Worm (Caenorhabditis elegans): ENCODE data around the gene mua-3.

mua-3 gene

ce11 chrIII:10206352-10206751 is 45.9 kb downstream of the mua-3 start:
- TF ChIP-seq pha-2 (tag; optimal IDR thresholded peaks at IDR 0.05) = no peak
- TF ChIP-seq hlh-15 (tag; optimal IDR thresholded peaks at IDR 0.05) = no peak
- no peak for TF ChIP-seq ahr-1 (tag; optimal IDR thresholded peaks at IDR 0.05)
- TF ChIP-seq nfya-1 (tag; optimal IDR thresholded peaks at IDR 0.05) = no peak
- no peak for TF ChIP-seq C08G9.2 (tag; optimal IDR thresholded peaks at IDR 0.05)
- TF ChIP-seq Y22D7AL.16 (tag; optimal IDR thresholded peaks at IDR 0.05) = no peak
- TF ChIP-seq hlh-13 (GFP tag; optimal IDR thresholded peaks at IDR 0.05) = no peak
- no peak for TF ChIP-seq dve-1 (tag; optimal IDR thresholded peaks at IDR 0.05)
- TF ChIP-seq fkh-6 (tag; optimal IDR thresholded peaks at IDR 0.05) = no peak
- TF ChIP-seq fkh-10 (GFP tag; optimal IDR thresholded peaks at IDR 0.05) = no peak
- TF ChIP-seq ceh-14 (tag; optimal IDR thresholded peaks at IDR 0.05) = no peak
- no peak for TF ChIP-seq C38D4.7 (GFP tag; optimal IDR thresholded peaks at IDR 0.05)

ce11 chrIII:10209703-10210102 is 49.2 kb downstream of the mua-3 start, which contains the start of gene T20G5.9:
Gene T20G5.9, plus strand, starts transcription at chrIII:10209840.
- TF ChIP-seq K09A11.1 (tag; optimal IDR thresholded peaks at IDR 0.05; ENCODE audit: insufficient read depth) (no peak), hlh-6 (tag; optimal IDR thresholded peaks at IDR 0.05) (no peak), unc-42 (tag; optimal IDR thresholded peaks at IDR 0.05) (no peak), pha-4 (tag; optimal IDR thresholded peaks at IDR 0.05) (no peak), ama-1 (optimal IDR thresholded peaks at IDR 0.05) (peak; percentile 7)

ce11 chrIII:10211889-10212494 is 51.5 kb downstream of the mua-3 start, which contains the start of the genes blos-1 and best-18:
Gene blos-1, minus strand, starts transcription at chrIII:10211946.
Gene best-18, plus strand, starts transcription at chrIII:10212396.
- no peak for TF ChIP-seq ama-1 (optimal IDR thresholded peaks at IDR 0.05)
- TF ChIP-seq zip-5 (tag; optimal IDR thresholded peaks at IDR 0.05) = no peak
- TF ChIP-seq syd-9 (tag; optimal IDR thresholded peaks at IDR 0.05) = no peak
- no peak for TF ChIP-seq odd-2 (tag; optimal IDR thresholded peaks at IDR 0.05)
- TF ChIP-seq ceh-45 (GFP tag; IDR thresholded peaks at IDR 0.05) = no peak
- TF ChIP-seq ceh-18 (tag; optimal IDR thresholded peaks at IDR 0.05) = no peak
- no peak for TF ChIP-seq nfya-1 (tag; optimal IDR thresholded peaks at IDR 0.05)
- no peak for TF ChIP-seq dmd-4 (tag; optimal IDR thresholded peaks at IDR 0.05; ENCODE audit: borderline replicate concordance)
- peak; percentile 64 for TF ChIP-seq ceh-48 (tag; optimal IDR thresholded peaks at IDR 0.05)

ce11 chrIII:10214540-10214979 is 54.1 kb downstream of the mua-3 start:
- TF ChIP-seq ama-1 (optimal IDR thresholded peaks at IDR 0.05) (peak; percentile 2), hlh-15 (tag; optimal IDR thresholded peaks at IDR 0.05) (no peak), ceh-30 (tag; optimal IDR thresholded peaks at IDR 0.05) (no peak), odd-2 (tag; optimal IDR thresholded peaks at IDR 0.05) (no peak)

ce11 chrIII:10215882-10216281 is 55.4 kb downstream of the mua-3 start:
- TF ChIP-seq K02D7.2 (tag; optimal IDR thresholded peaks at IDR 0.05) = no peak
- no peak for TF ChIP-seq C08G9.2 (tag; optimal IDR thresholded peaks at IDR 0.05)
- no peak for TF ChIP-seq pag-3 (tag; optimal IDR thresholded peaks at IDR 0.05; ENCODE audit: borderline replicate concordance)
- TF ChIP-seq hlh-6 (tag; optimal IDR thresholded peaks at IDR 0.05) = no peak
- no peak for TF ChIP-seq sdc-2 (tag; optimal IDR thresholded peaks at IDR 0.05)
- TF ChIP-seq che-1 (tag; optimal IDR thresholded peaks at IDR 0.05) = no peak
- TF ChIP-seq unc-42 (tag; optimal IDR thresholded peaks at IDR 0.05) = no peak
- no peak for TF ChIP-seq unc-55 (GFP tag; optimal IDR thresholded peaks at IDR 0.05)

- peak; percentile 50 for TF ChIP-seq pqm-1 (tag; optimal IDR thresholded peaks at IDR 0.05)
- TF ChIP-seq hlh-30 (tag; optimal IDR thresholded peaks at IDR 0.05; ENCODE audit: insufficient read depth) = peak; percentile 3
- TF ChIP-seq nfya-1 (tag; optimal IDR thresholded peaks at IDR 0.05) = peak; percentile 60
- peak; percentile 10 for TF ChIP-seq unc-55 (GFP tag; optimal IDR thresholded peaks at IDR 0.05)
- TF ChIP-seq tbx-2 (tag; optimal IDR thresholded peaks at IDR 0.05) = peak; percentile 74
- no peak for TF ChIP-seq pros-1 (tag; optimal IDR thresholded peaks at IDR 0.05)
- no peak for TF ChIP-seq K02D7.2 (tag; optimal IDR thresholded peaks at IDR 0.05)
- TF ChIP-seq ceh-18 (tag; optimal IDR thresholded peaks at IDR 0.05) = peak; percentile 72
- TF ChIP-seq K09A11.1 (tag; optimal IDR thresholded peaks at IDR 0.05; ENCODE audit: insufficient read depth) = no peak
- TF ChIP-seq F13H6.1 (tag; optimal IDR thresholded peaks at IDR 0.05) = peak; percentile 21
- peak; percentile 56 for TF ChIP-seq rnt-1 (tag; optimal IDR thresholded peaks at IDR 0.05)
- no peak for TF ChIP-seq hlh-13 (GFP tag; optimal IDR thresholded peaks at IDR 0.05)
- TF ChIP-seq dve-1 (tag; optimal IDR thresholded peaks at IDR 0.05) = peak; percentile 48
- peak; percentile 49 for TF ChIP-seq elt-2 (tag; optimal IDR thresholded peaks at IDR 0.05)
- no peak for TF ChIP-seq ceh-2 (tag; optimal IDR thresholded peaks at IDR 0.05)
Measured at ce11 chrIII:10216585-10217278, 56.2 kb downstream of the mua-3 start, which contains the start of gene cts-1. Gene cts-1, minus strand, starts transcription at chrIII:10216635.
